Fruit fly (Drosophila melanogaster) whole organism, prepupa: Measurements from ENCODE around the gene CG1578.
A peak's percentile ranks its signal among the peaks of the same experiment; 100 is the strongest.

ENCODE experiments used
- Blimp-1 ChIP-seq: fragments of 200-800 bp; sonication (Bioruptor generic); optimal IDR thresholded peaks from 3 replicates; lab custom pipeline; 2017; ENCODE audit warnings: missing biosample characterization, missing genetic modification characterization, mild to moderate bottlenecking, moderate library complexity, missing genetic modification reagents
- CG10669 ChIP-seq: fragments of 200-800 bp; sonication (Bioruptor generic); optimal IDR thresholded peaks from 3 replicates; lab custom pipeline; 2018; ENCODE audit warnings: missing biosample characterization, mild to moderate bottlenecking, missing genetic modification characterization, moderate library complexity
- CG11294 ChIP-seq: fragments of 200-800 bp; sonication (Bioruptor generic); IDR thresholded peaks from 2 replicates; pipeline ENCODE4 v1.3.6; 2022; ENCODE audit warnings: missing biosample characterization, missing genetic modification characterization
- CG11902 ChIP-seq: fragments of 200-800 bp; sonication (Bioruptor generic); optimal IDR thresholded peaks from 3 replicates; lab custom pipeline; 2016; ENCODE audit warnings: missing biosample characterization, missing genetic modification characterization
- CG16779 ChIP-seq: fragments of 200-800 bp; sonication (Bioruptor generic); optimal IDR thresholded peaks from 3 replicates; lab custom pipeline; 2017; ENCODE audit warnings: missing biosample characterization, mild to moderate bottlenecking, missing genetic modification characterization
- CG3032 ChIP-seq: fragments of 200-800 bp; optimal IDR thresholded peaks from 2 replicates; lab custom pipeline; 2019; ENCODE audit warnings: missing biosample characterization, mild to moderate bottlenecking, missing genetic modification characterization, moderate library complexity
- CG31627 ChIP-seq: fragments of 200-800 bp; sonication (Bioruptor generic); optimal IDR thresholded peaks from 3 replicates; lab custom pipeline; 2016; ENCODE audit warnings: missing biosample characterization, missing genetic modification characterization
- CG32006 ChIP-seq: fragments of 200-800 bp; sonication (Bioruptor generic); optimal IDR thresholded peaks from 3 replicates; lab custom pipeline; 2017; ENCODE audit warnings: missing biosample characterization, mild to moderate bottlenecking, missing genetic modification characterization
- CG34406 ChIP-seq: fragments of 200-800 bp; sonication (Bioruptor generic); optimal IDR thresholded peaks from 3 replicates; lab custom pipeline; 2016; ENCODE audit warnings: missing biosample characterization, missing genetic modification characterization
- CG3919 ChIP-seq: fragments of 200-800 bp; sonication (Bioruptor generic); optimal IDR thresholded peaks from 3 replicates; lab custom pipeline; 2016; ENCODE audit warnings: missing biosample characterization, missing genetic modification characterization
- CG4318 ChIP-seq: fragments of 200-800 bp; sonication (Bioruptor generic); optimal IDR thresholded peaks from 3 replicates; lab custom pipeline; 2017; ENCODE audit warnings: missing biosample characterization, mild to moderate bottlenecking, missing genetic modification characterization
- CG6163 ChIP-seq: fragments of 200-800 bp; sonication (Bioruptor generic); IDR thresholded peaks from 3 replicates; pipeline ENCODE4 v1.3.6; 2022; ENCODE audit warnings: missing biosample characterization, missing genetic modification characterization
- CG6276 ChIP-seq: fragments of 200-800 bp; sonication (Bioruptor generic); optimal IDR thresholded peaks from 2 replicates; lab custom pipeline; 2017; ENCODE audit warnings: missing biosample characterization, mild to moderate bottlenecking, missing genetic modification characterization
- CG6808 ChIP-seq: fragments of 200-800 bp; sonication (Bioruptor generic); optimal IDR thresholded peaks from 3 replicates; lab custom pipeline; 2017; ENCODE audit warnings: missing biosample characterization, missing genetic modification characterization, mild to moderate bottlenecking, moderate library complexity, missing genetic modification reagents
- CG6854 ChIP-seq: fragments of 200-800 bp; sonication (Bioruptor generic); optimal IDR thresholded peaks from 2 replicates; lab custom pipeline; 2017; ENCODE audit warnings: missing biosample characterization, mild to moderate bottlenecking, missing genetic modification characterization
- CG8119 ChIP-seq: fragments of 200-800 bp; sonication (Bioruptor generic); IDR thresholded peaks from 3 replicates; pipeline ENCODE4 v1.3.6; 2022; ENCODE audit warnings: missing biosample characterization, missing genetic modification characterization
- CG8319 ChIP-seq: fragments of 200-800 bp; sonication (Bioruptor generic); optimal IDR thresholded peaks from 3 replicates; lab custom pipeline; 2016; ENCODE audit warnings: missing biosample characterization, missing genetic modification characterization
- CG8632 ChIP-seq: fragments of 200-800 bp; sonication (Bioruptor generic); optimal IDR thresholded peaks from 3 replicates; lab custom pipeline; 2016; ENCODE audit warnings: missing biosample characterization, missing genetic modification characterization
- CG9139 ChIP-seq: fragments of 200-800 bp; sonication (Bioruptor generic); optimal IDR thresholded peaks from 3 replicates; lab custom pipeline; 2017; ENCODE audit warnings: missing biosample characterization, mild to moderate bottlenecking, missing genetic modification characterization
- Eip78C ChIP-seq: fragments of 200-800 bp; sonication (Bioruptor generic); peaks from one replicate; lab custom pipeline; 2016; ENCODE audit warnings: missing biosample characterization, missing genetic modification characterization
- Ets21C ChIP-seq: fragments of 200-800 bp; sonication (Bioruptor generic); optimal IDR thresholded peaks from 3 replicates; lab custom pipeline; 2016; ENCODE audit warnings: missing biosample characterization, missing genetic modification characterization
- Ets96B ChIP-seq: fragments of 200-800 bp; optimal IDR thresholded peaks from 2 replicates; lab custom pipeline; 2019; ENCODE audit warnings: missing biosample characterization, mild to moderate bottlenecking, missing genetic modification characterization, moderate library complexity
- Gug ChIP-seq: fragments of 200-800 bp; sonication (Bioruptor generic); IDR thresholded peaks from 2 replicates; pipeline ENCODE4 v1.3.6; 2022; ENCODE audit warnings: missing biosample characterization, missing genetic modification characterization
- Hr38 ChIP-seq: sonication (Bioruptor generic); optimal IDR thresholded peaks from 2 replicates; lab custom pipeline; 2016; ENCODE audit warnings: missing biosample characterization, missing genetic modification characterization
- Hr4 ChIP-seq: fragments of 200-800 bp; sonication (Bioruptor generic); optimal IDR thresholded peaks from 3 replicates; lab custom pipeline; 2016; ENCODE audit warnings: missing biosample characterization, missing genetic modification characterization
- Met ChIP-seq: fragments of 200-800 bp; sonication (Bioruptor generic); optimal IDR thresholded peaks from 3 replicates; lab custom pipeline; 2016; ENCODE audit warnings: missing biosample characterization, missing genetic modification characterization
- OdsH ChIP-seq: fragments of 200-800 bp; sonication (Bioruptor generic); optimal IDR thresholded peaks from 3 replicates; lab custom pipeline; 2016; ENCODE audit warnings: missing biosample characterization, missing genetic modification characterization
- Sox102F ChIP-seq: fragments of 200-800 bp; sonication (Bioruptor generic); optimal IDR thresholded peaks from 2 replicates; lab custom pipeline; 2016; ENCODE audit warnings: missing biosample characterization, mild to moderate bottlenecking, missing genetic modification characterization
- Sox14 ChIP-seq: fragments of 200-800 bp; sonication (Bioruptor generic); optimal IDR thresholded peaks from 3 replicates; lab custom pipeline; 2016; ENCODE audit warnings: missing biosample characterization, missing genetic modification characterization
- Sox15 ChIP-seq: fragments of 200-800 bp; sonication (Bioruptor generic); optimal IDR thresholded peaks from 3 replicates; lab custom pipeline; 2016; ENCODE audit warnings: missing biosample characterization, missing genetic modification characterization
- acj6 ChIP-seq: fragments of 200-800 bp; sonication (Bioruptor generic); optimal IDR thresholded peaks from 3 replicates; lab custom pipeline; 2016; ENCODE audit warnings: missing biosample characterization, missing genetic modification characterization
- cyc ChIP-seq: fragments of 200-800 bp; sonication (Bioruptor generic); optimal IDR thresholded peaks from 3 replicates; lab custom pipeline; 2016; ENCODE audit warnings: missing biosample characterization, missing genetic modification characterization
- dac ChIP-seq: fragments of 200-800 bp; sonication (Bioruptor generic); optimal IDR thresholded peaks from 2 replicates; lab custom pipeline; 2017; ENCODE audit warnings: missing biosample characterization, mild to moderate bottlenecking, missing genetic modification characterization
- dsx ChIP-seq: fragments of 200-800 bp; optimal IDR thresholded peaks from 3 replicates; lab custom pipeline; 2019; ENCODE audit warnings: missing biosample characterization, mild to moderate bottlenecking, missing genetic modification characterization, moderate library complexity; ENCODE audit not compliant: poor library complexity, severe bottlenecking
- eg ChIP-seq: fragments of 200-800 bp; sonication (Bioruptor generic); IDR thresholded peaks from 3 replicates; pipeline ENCODE4 v1.3.6; 2022; ENCODE audit warnings: missing biosample characterization, missing genetic modification characterization
- esn ChIP-seq: fragments of 200-800 bp; sonication (Bioruptor generic); optimal IDR thresholded peaks from 2 replicates; lab custom pipeline; 2016; ENCODE audit warnings: missing biosample characterization, mild to moderate bottlenecking, missing genetic modification characterization, moderate library complexity
- fd59A ChIP-seq: fragments of 200-800 bp; sonication (Bioruptor generic); optimal IDR thresholded peaks from 2 replicates; lab custom pipeline; 2017; ENCODE audit warnings: missing biosample characterization, mild to moderate bottlenecking, missing genetic modification characterization, missing genetic modification reagents
- fd85E ChIP-seq: fragments of 200-800 bp; sonication (Bioruptor generic); optimal IDR thresholded peaks from 3 replicates; lab custom pipeline; 2016; ENCODE audit warnings: missing biosample characterization, missing genetic modification characterization
- pdm3 ChIP-seq: fragments of 200-800 bp; sonication (Bioruptor generic); optimal IDR thresholded peaks from 3 replicates; lab custom pipeline; 2016; ENCODE audit warnings: missing biosample characterization, missing genetic modification characterization
- salr ChIP-seq, 2 experiments: fragments of 200-800 bp; sonication (Bioruptor generic); optimal IDR thresholded peaks; 3 replicates each; lab custom pipeline; 2016 to 2018; ENCODE audit warnings: missing biosample characterization in 2 of 2, missing genetic modification characterization in 2 of 2, mild to moderate bottlenecking in 1 of 2
- spab ChIP-seq: fragments of 200-800 bp; sonication (Bioruptor generic); optimal IDR thresholded peaks from 2 replicates; lab custom pipeline; 2017; ENCODE audit warnings: missing biosample characterization, mild to moderate bottlenecking, missing genetic modification characterization, missing genetic modification reagents
- ss ChIP-seq, 2 experiments: fragments of 200-800 bp; sonication (Bioruptor generic); optimal IDR thresholded peaks; 2 replicates in 1 of 2; 3 replicates in 1 of 2; lab custom pipeline; 2017 to 2018; ENCODE audit warnings: mild to moderate bottlenecking in 2 of 2, missing biosample characterization in 2 of 2, missing genetic modification characterization in 2 of 2, moderate library complexity in 1 of 2
- topi ChIP-seq: fragments of 200-800 bp; sonication (Bioruptor generic); optimal IDR thresholded peaks from 3 replicates; lab custom pipeline; 2016; ENCODE audit warnings: missing biosample characterization, missing genetic modification characterization
- vri ChIP-seq: fragments of 200-800 bp; sonication (Bioruptor generic); optimal IDR thresholded peaks from 3 replicates; lab custom pipeline; 2016; ENCODE audit warnings: missing biosample characterization, mild to moderate bottlenecking, missing genetic modification characterization

CG1578 gene

DNA sequence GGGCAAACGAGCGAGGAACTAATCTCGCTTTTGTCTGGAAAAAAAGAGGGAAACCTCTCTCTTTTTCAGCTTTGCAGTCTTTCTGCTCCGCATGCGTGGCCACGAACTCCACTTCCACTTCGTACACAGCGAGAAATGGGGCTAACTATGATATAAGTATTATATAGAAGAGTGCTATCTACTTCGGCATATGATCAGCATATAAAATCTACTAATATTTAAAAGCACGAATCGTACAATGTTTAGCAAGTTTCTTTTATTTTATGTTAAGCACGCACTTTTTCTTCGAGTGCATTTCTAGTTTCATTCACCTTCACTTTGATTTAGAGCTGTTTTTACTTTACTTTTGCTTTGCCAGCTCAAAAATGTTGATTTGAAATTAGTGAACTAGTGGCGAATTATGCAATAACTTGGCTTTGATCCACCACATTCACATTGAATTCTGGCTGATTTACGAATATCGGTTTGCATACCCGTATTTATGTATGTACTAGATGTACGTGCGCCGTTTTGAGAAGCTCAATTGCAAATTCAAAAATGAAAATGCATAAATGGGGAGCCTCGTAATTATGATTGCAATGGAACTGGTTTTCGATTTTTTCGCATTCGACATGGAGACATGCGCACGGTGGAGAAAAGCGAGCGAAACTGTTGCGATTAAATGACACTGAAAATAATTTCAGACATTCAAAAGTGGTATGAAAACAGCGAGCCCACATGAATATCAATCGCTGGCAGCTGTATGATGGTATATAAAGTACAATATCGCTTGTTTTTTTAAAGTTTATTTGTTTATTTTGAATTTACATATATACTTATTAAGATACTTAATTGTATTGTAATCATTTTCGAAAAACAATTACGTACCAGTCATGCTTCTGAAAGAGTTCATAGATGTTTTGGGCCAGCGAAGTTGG, 41.4 kb upstream of the CG1578 start (continued):
- TF ChIP-seq eg (GFP tag; lab: Robert Waterston, UW) (peak; percentile 98), CG32006 (GFP tag; lab: Kevin White, UChicago) (peak; percentile 95), CG8319 (peak; percentile 78), CG10669 (GFP tag; lab: Kevin White, UChicago) (peak; percentile 89), CG6276 (GFP tag; lab: Kevin White, UChicago) (peak; percentile 93), CG8119 (GFP tag; lab: Robert Waterston, UW) (peak; percentile 96), CG6808 (peak; percentile 93), esn (GFP tag; lab: Kevin White, UChicago) (peak; percentile 86), cyc (GFP tag; lab: Kevin White, UChicago) (peak; percentile 81), CG34406 (GFP tag; lab: Kevin White, UChicago) (peak; percentile 90), CG8632 (GFP tag; lab: Kevin White, UChicago) (peak; percentile 89), CG16779 (tag; lab: Kevin White, UChicago) (peak; percentile 89), Ets21C (GFP tag; lab: Kevin White, UChicago) (peak; percentile 61), CG4318 (GFP tag; lab: Kevin White, UChicago) (peak; percentile 94), fd85E (GFP tag; lab: Kevin White, UChicago) (peak; percentile 67), Gug (GFP tag; lab: Robert Waterston, UW) (peak; percentile 95), CG3919 (GFP tag; lab: Kevin White, UChicago) (peak; percentile 93), CG11294 (GFP tag; lab: Robert Waterston, UW) (peak; percentile 93), salr (GFP tag; optimal IDR thresholded peaks at IDR 0.05; lab: Kevin White, UChicago) (peak; percentile 80 to 82)

DNA sequence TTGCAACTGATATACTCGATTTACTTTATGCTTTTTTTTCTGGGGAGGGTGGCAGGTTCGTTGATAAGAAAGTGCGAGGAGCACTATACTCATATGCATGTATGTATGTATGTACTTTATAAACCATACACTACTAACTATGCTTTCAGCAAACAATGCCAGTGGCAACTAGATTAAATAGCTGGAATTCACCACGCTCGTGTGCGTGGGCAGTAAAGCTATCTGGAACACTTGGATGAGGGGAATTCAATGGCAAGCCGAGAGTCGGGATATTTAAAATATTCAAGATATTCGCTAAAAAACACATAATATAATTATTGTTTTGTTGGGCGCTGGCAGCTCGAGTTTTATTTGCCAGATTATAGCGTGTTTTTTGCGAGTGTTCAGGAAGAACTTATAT, 40.5 kb upstream of the CG1578 start:
- TF ChIP-seq ss (GFP tag; optimal IDR thresholded peaks at IDR 0.05; lab: Kevin White, UChicago) (no peak), Sox14 (GFP tag; lab: Kevin White, UChicago) (no peak), CG8119 (GFP tag; lab: Robert Waterston, UW) (no peak), CG8319 (no peak), CG9139 (GFP tag; lab: Kevin White, UChicago) (no peak), Hr4 (GFP tag; lab: Kevin White, UChicago) (no peak), pdm3 (GFP tag; lab: Kevin White, UChicago) (no peak), dsx (no peak), CG6276 (GFP tag; lab: Kevin White, UChicago) (no peak), spab (no peak), CG3032 (tag; lab: Kevin White, UChicago) (no peak), fd85E (GFP tag; lab: Kevin White, UChicago) (no peak), acj6 (GFP tag; lab: Kevin White, UChicago) (no peak), CG10669 (GFP tag; lab: Kevin White, UChicago) (peak; percentile 20), fd59A (GFP tag; lab: Kevin White, UChicago) (no peak), CG3919 (GFP tag; lab: Kevin White, UChicago) (no peak), Ets21C (GFP tag; lab: Kevin White, UChicago) (no peak), CG6854 (GFP tag; lab: Kevin White, UChicago) (no peak), Hr38 (GFP tag; lab: Kevin White, UChicago) (no peak), CG6808 (no peak), CG11902 (GFP tag; lab: Kevin White, UChicago) (no peak), CG16779 (tag; lab: Kevin White, UChicago) (no peak), eg (GFP tag; lab: Robert Waterston, UW) (0 out of 3 replicates have a peak, but pooled peaks have one; percentile 17), esn (GFP tag; lab: Kevin White, UChicago) (no peak), CG31627 (GFP tag; lab: Kevin White, UChicago) (no peak), salr (GFP tag; optimal IDR thresholded peaks at IDR 0.05; lab: Kevin White, UChicago) (no peak), CG11294 (GFP tag; lab: Robert Waterston, UW) (no peak), CG6163 (GFP tag; lab: Robert Waterston, UW) (no peak), dac (GFP tag; lab: Kevin White, UChicago) (no peak), Met (GFP tag; lab: Kevin White, UChicago) (no peak), Gug (GFP tag; lab: Robert Waterston, UW) (no peak), vri (GFP tag; lab: Kevin White, UChicago) (no peak), OdsH (no peak), CG8632 (GFP tag; lab: Kevin White, UChicago) (no peak), Sox15 (GFP tag; lab: Kevin White, UChicago) (no peak), Eip78C (GFP tag; lab: Kevin White, UChicago) (peak; percentile 68), Ets96B (tag; lab: Kevin White, UChicago) (no peak), topi (no peak), Sox102F (no peak), Blimp-1 (GFP tag; lab: Kevin White, UChicago) (no peak), CG34406 (GFP tag; lab: Kevin White, UChicago) (no peak)
